Fruit fly (Drosophila melanogaster): ENCODE measurements around the gene chm.

Gene chm

dm6 chr2L:7387813-7388558 lies 24.2 kb upstream of the chm start, which contains the start of the genes CG5149 and gudu (continued):
- TF ChIP-seq Six4 (GFP tag; optimal IDR thresholded peaks at IDR 0.05) (no peak), CG10565 (GFP tag; optimal IDR thresholded peaks at IDR 0.05) (no peak), Chrac-16 (GFP tag; optimal IDR thresholded peaks at IDR 0.05) (no peak), TFAM (GFP tag; optimal IDR thresholded peaks at IDR 0.05) (no peak), br (optimal IDR thresholded peaks at IDR 0.05) (no peak), CG6765 (GFP tag; optimal IDR thresholded peaks at IDR 0.05) (no peak), ara (GFP tag; IDR thresholded peaks at IDR 0.05) (no peak), lmd (GFP tag; IDR thresholded peaks at IDR 0.05) (no peak), Sry-δ (GFP tag; optimal IDR thresholded peaks at IDR 0.05) (peak; percentile 92), Sry-β (GFP tag; optimal IDR thresholded peaks at IDR 0.05) (no peak), CG4707 (GFP tag; optimal IDR thresholded peaks at IDR 0.05) (no peak), CG13894 (tag; optimal IDR thresholded peaks at IDR 0.05) (no peak), CG31224 (GFP tag; IDR thresholded peaks at IDR 0.05) (no peak), Dip3 (GFP tag; optimal IDR thresholded peaks at IDR 0.05) (no peak), CG32772 (GFP tag; IDR thresholded peaks at IDR 0.05) (0 out of 2 replicates have a peak, but pooled peaks have one; percentile 28), CG13624 (GFP tag; optimal IDR thresholded peaks at IDR 0.05) (peak; percentile 2), hkb (optimal IDR thresholded peaks at IDR 0.05) (peak; percentile 28), hkb (GFP tag; IDR thresholded peaks at IDR 0.05) (no peak), Sox102F (GFP tag; optimal IDR thresholded peaks at IDR 0.05) (no peak), Fer2 (tag; optimal IDR thresholded peaks at IDR 0.05) (no peak), CG43689 (GFP tag; IDR thresholded peaks at IDR 0.05) (no peak), NfI (GFP tag; optimal IDR thresholded peaks at IDR 0.05) (no peak), salm (tag; optimal IDR thresholded peaks at IDR 0.05) (no peak), sens (GFP tag) (peak; percentile 93), danr (GFP tag; IDR thresholded peaks at IDR 0.05) (no peak), z (GFP tag; IDR thresholded peaks at IDR 0.05) (no peak), CG12769 (tag; optimal IDR thresholded peaks at IDR 0.05) (no peak), odd (GFP tag; optimal IDR thresholded peaks at IDR 0.05) (no peak), Dp (GFP tag; optimal IDR thresholded peaks at IDR 0.05) (peak; percentile 50), Aef1 (GFP tag; IDR thresholded peaks at IDR 0.05) (no peak), gsb (GFP tag; IDR thresholded peaks at IDR 0.05) (no peak), CG1602 (GFP tag; optimal IDR thresholded peaks at IDR 0.05) (no peak), zfh2 (GFP tag; optimal IDR thresholded peaks at IDR 0.05) (no peak), CG2875 (GFP tag; optimal IDR thresholded peaks at IDR 0.05) (no peak), CG13123 (GFP tag; optimal IDR thresholded peaks at IDR 0.05) (no peak), usp (GFP tag; optimal IDR thresholded peaks at IDR 0.05) (no peak), CG2120 (GFP tag; optimal IDR thresholded peaks at IDR 0.05) (no peak), Hr39 (optimal IDR thresholded peaks at IDR 0.05) (no peak), CG15696 (tag; optimal IDR thresholded peaks at IDR 0.05) (no peak), ci (GFP tag; IDR thresholded peaks at IDR 0.05) (peak; percentile 60; the same call in 1 of the 3 replicates), Lhr (GFP tag; optimal IDR thresholded peaks at IDR 0.05) (peak; percentile 51), gt (GFP tag; IDR thresholded peaks at IDR 0.05) (no peak), toy (GFP tag; IDR thresholded peaks at IDR 0.05) (no peak), grau (tag; optimal IDR thresholded peaks at IDR 0.05) (no peak), HLH3B (GFP tag; IDR thresholded peaks at IDR 0.05) (no peak), Jarid2 (GFP tag; optimal IDR thresholded peaks at IDR 0.05) (peak; percentile 26), cwo (GFP tag; optimal IDR thresholded peaks at IDR 0.05) (no peak), pnt (GFP tag; optimal IDR thresholded peaks at IDR 0.05) (no peak), CG11696 (GFP tag; IDR thresholded peaks at IDR 0.05) (no peak), CG10959 (GFP tag; IDR thresholded peaks at IDR 0.05) (no peak), CG7963 (GFP tag; IDR thresholded peaks at IDR 0.05; ENCODE audit: partially characterized antibody) (peak; percentile 59; the same call in 2 of the 3 replicates), Dip2 (GFP tag; IDR thresholded peaks at IDR 0.05) (no peak)

Data from whole organism, embryonic.